Fruit fly (Drosophila melanogaster) whole organism, embryonic: ENCODE results near the gene CG14915.

Experiments used
- ATbp ChIP-seq: fragments of 200-800 bp; sonication (Bioruptor generic); optimal IDR thresholded peaks from 2 replicates; lab custom pipeline; 2017; ENCODE audit warnings: missing biosample characterization, mild to moderate bottlenecking, missing genetic modification characterization, missing genetic modification reagents
- Asciz ChIP-seq: fragments of 200-800 bp; sonication (Bioruptor generic); optimal IDR thresholded peaks from 2 replicates; lab custom pipeline; 2017; ENCODE audit warnings: missing biosample characterization, mild to moderate bottlenecking, missing genetic modification characterization, missing genetic modification reagents
- CG1024 ChIP-seq: fragments of 200-800 bp; sonication (Bioruptor generic); IDR thresholded peaks from 2 replicates; pipeline ENCODE4 v1.3.6; 2022; ENCODE audit warnings: missing biosample characterization, missing genetic modification characterization
- CG14710 ChIP-seq: fragments of 200-800 bp; sonication (Bioruptor generic); optimal IDR thresholded peaks from 3 replicates; lab custom pipeline; 2019; ENCODE audit warnings: missing biosample characterization, mild to moderate bottlenecking, missing genetic modification characterization, moderate library complexity
- CG15073 ChIP-seq: fragments of 200-800 bp; sonication (Bioruptor generic); optimal IDR thresholded peaks from 2 replicates; lab custom pipeline; 2016; ENCODE audit warnings: missing biosample characterization, missing genetic modification characterization
- CG15269 ChIP-seq: fragments of 200-800 bp; sonication (Bioruptor generic); optimal IDR thresholded peaks from 2 replicates; lab custom pipeline; 2018; ENCODE audit warnings: missing biosample characterization, mild to moderate bottlenecking, missing genetic modification characterization, moderate library complexity
- CG15514 ChIP-seq: fragments of 200-800 bp; sonication (Bioruptor generic); optimal IDR thresholded peaks from 3 replicates; lab custom pipeline; 2017; ENCODE audit warnings: missing biosample characterization, missing genetic modification characterization, mild to moderate bottlenecking, moderate library complexity, missing genetic modification reagents
- CG17912 ChIP-seq: fragments of 200-800 bp; sonication (Bioruptor generic); optimal IDR thresholded peaks from 2 replicates; lab custom pipeline; 2018; ENCODE audit warnings: missing biosample characterization, mild to moderate bottlenecking, missing genetic modification characterization
- CG2120 ChIP-seq: fragments of 200-800 bp; sonication (Bioruptor generic); optimal IDR thresholded peaks from 3 replicates; lab custom pipeline; 2016; ENCODE audit warnings: missing biosample characterization, missing genetic modification characterization
- CG2875 ChIP-seq: fragments of 200-800 bp; sonication (Bioruptor generic); optimal IDR thresholded peaks from 2 replicates; lab custom pipeline; 2017; ENCODE audit warnings: missing biosample characterization, mild to moderate bottlenecking, missing genetic modification characterization, missing genetic modification reagents
- CG32767 ChIP-seq: fragments of 200-800 bp; sonication (Bioruptor generic); IDR thresholded peaks from 2 replicates; pipeline ENCODE4 v1.3.6; 2022; ENCODE audit warnings: missing biosample characterization, missing genetic modification characterization
- CG3838 ChIP-seq: fragments of 200-800 bp; sonication (Bioruptor generic); optimal IDR thresholded peaks from 3 replicates; lab custom pipeline; 2016; ENCODE audit warnings: missing biosample characterization, missing genetic modification characterization
- CG5953 ChIP-seq: fragments of 200-800 bp; sonication (Bioruptor generic); IDR thresholded peaks from 2 replicates; pipeline ENCODE4 v1.3.6; 2022; ENCODE audit warnings: missing biosample characterization, missing genetic modification characterization
- CG7745 ChIP-seq: fragments of 200-800 bp; sonication (Bioruptor generic); optimal IDR thresholded peaks from 2 replicates; lab custom pipeline; 2018; ENCODE audit warnings: missing biosample characterization, mild to moderate bottlenecking, missing genetic modification characterization, moderate library complexity
- CG7963 ChIP-seq: fragments of 200-800 bp; sonication (Bioruptor generic); IDR thresholded peaks from 3 replicates; pipeline ENCODE4 v1.3.6; 2022; ENCODE audit warnings: missing biosample characterization, missing genetic modification characterization; ENCODE audit not compliant: partially characterized antibody
- CG9817 ChIP-seq: fragments of 200-800 bp; sonication (Bioruptor generic); optimal IDR thresholded peaks from 2 replicates; lab custom pipeline; 2018; ENCODE audit warnings: missing biosample characterization, mild to moderate bottlenecking, missing genetic modification characterization, moderate library complexity
- CTCF ChIP-seq: fragments of 200-800 bp; sonication (Bioruptor generic); optimal IDR thresholded peaks from 2 replicates; lab custom pipeline; 2017; ENCODE audit warnings: missing biosample characterization, mild to moderate bottlenecking, missing genetic modification characterization, moderate library complexity
- Dip2 ChIP-seq: fragments of 200-800 bp; sonication (Bioruptor generic); IDR thresholded peaks from 2 replicates; pipeline ENCODE4 v1.3.6; 2022; ENCODE audit warnings: missing biosample characterization, missing genetic modification characterization
- Doc2 ChIP-seq: fragments of 200-800 bp; sonication (Bioruptor generic); IDR thresholded peaks from 2 replicates; pipeline ENCODE4 v1.3.6; 2022; ENCODE audit warnings: missing biosample characterization, missing genetic modification characterization
- Dref ChIP-seq: fragments of 200-800 bp; sonication (Bioruptor generic); IDR thresholded peaks from 2 replicates; pipeline ENCODE4 v1.3.6; 2022; ENCODE audit warnings: missing biosample characterization, missing genetic modification characterization
- HHEX ChIP-seq: fragments of 200-800 bp; sonication (Bioruptor generic); optimal IDR thresholded peaks from 3 replicates; lab custom pipeline; 2017; ENCODE audit warnings: missing biosample characterization, mild to moderate bottlenecking, missing genetic modification characterization, missing genetic modification reagents
- HmgD ChIP-seq: fragments of 200-800 bp; sonication (Bioruptor generic); optimal IDR thresholded peaks from 3 replicates; lab custom pipeline; 2016; ENCODE audit warnings: missing biosample characterization, missing genetic modification characterization
- Hr39 ChIP-seq: fragments of >200 bp; optimal IDR thresholded peaks from 2 replicates; lab custom pipeline; 2017
- Hr51 ChIP-seq, 2 experiments: fragments of 200-800 bp; sonication (Bioruptor generic); optimal IDR thresholded peaks; 2 replicates in 1 of 2; 3 replicates in 1 of 2; lab custom pipeline; 2016 to 2018; ENCODE audit warnings: missing biosample characterization in 2 of 2, missing genetic modification characterization in 2 of 2, mild to moderate bottlenecking in 1 of 2, moderate library complexity in 1 of 2
- Poxn ChIP-seq: fragments of 200-800 bp; sonication (Bioruptor generic); IDR thresholded peaks from 2 replicates; pipeline ENCODE4 v1.3.6; 2022; ENCODE audit warnings: missing biosample characterization, missing genetic modification characterization
- Sry-β ChIP-seq: fragments of 200-800 bp; sonication (Bioruptor generic); optimal IDR thresholded peaks from 2 replicates; lab custom pipeline; 2018; ENCODE audit warnings: missing biosample characterization, mild to moderate bottlenecking, missing genetic modification characterization, moderate library complexity
- Xbp1 ChIP-seq: fragments of 200-800 bp; sonication (Bioruptor generic); optimal IDR thresholded peaks from 3 replicates; lab custom pipeline; 2016; ENCODE audit warnings: missing biosample characterization, mild to moderate bottlenecking, missing genetic modification characterization
- aop ChIP-seq: fragments of 200-800 bp; sonication (Bioruptor generic); IDR thresholded peaks from 2 replicates; pipeline ENCODE4 v1.3.6; 2022; ENCODE audit warnings: missing biosample characterization, missing genetic modification characterization
- ap ChIP-seq: fragments of 200-800 bp; sonication (Bioruptor generic); IDR thresholded peaks from 2 replicates; pipeline ENCODE4 v1.3.6; 2022; ENCODE audit warnings: missing biosample characterization, missing genetic modification characterization
- chn ChIP-seq: fragments of 200-800 bp; sonication (Bioruptor generic); optimal IDR thresholded peaks from 2 replicates; lab custom pipeline; 2016; ENCODE audit warnings: missing biosample characterization, missing genetic modification characterization
- crp ChIP-seq, 2 experiments: fragments of 200-800 bp; sonication (Bioruptor generic); optimal IDR thresholded peaks; 2 replicates in 1 of 2; 3 replicates in 1 of 2; lab custom pipeline; 2017; ENCODE audit warnings: missing biosample characterization in 2 of 2, missing genetic modification characterization in 2 of 2, mild to moderate bottlenecking in 1 of 2, moderate library complexity in 1 of 2
- exex ChIP-seq: fragments of 200-800 bp; sonication (Bioruptor generic); optimal IDR thresholded peaks from 4 replicates; lab custom pipeline; 2018; ENCODE audit warnings: missing biosample characterization, mild to moderate bottlenecking, missing genetic modification characterization, moderate library complexity
- gcm2 ChIP-seq: fragments of 200-800 bp; sonication (Bioruptor generic); optimal IDR thresholded peaks from 2 replicates; lab custom pipeline; 2016; ENCODE audit warnings: missing biosample characterization, missing genetic modification characterization
- ham ChIP-seq: fragments of 200-800 bp; sonication (Bioruptor generic); IDR thresholded peaks from 2 replicates; pipeline ENCODE4 v1.3.6; 2022; ENCODE audit warnings: missing biosample characterization, missing genetic modification characterization
- hb ChIP-seq: fragments of 200-800 bp; sonication (Bioruptor generic); IDR thresholded peaks from 3 replicates; pipeline ENCODE4 v1.3.6; 2022; ENCODE audit warnings: missing biosample characterization, missing genetic modification characterization; ENCODE audit not compliant: partially characterized antibody
- hbn ChIP-seq: fragments of 200-800 bp; sonication (Bioruptor generic); IDR thresholded peaks from 2 replicates; pipeline ENCODE4 v1.3.6; 2022; ENCODE audit warnings: missing biosample characterization, missing genetic modification characterization; ENCODE audit not compliant: partially characterized antibody
- kni ChIP-seq: fragments of 200-800 bp; sonication (Bioruptor generic); optimal IDR thresholded peaks from 3 replicates; lab custom pipeline; 2017; ENCODE audit warnings: mild to moderate bottlenecking, missing biosample characterization, missing genetic modification reagents, missing genetic modification characterization
- oc ChIP-seq: fragments of 200-800 bp; sonication (Bioruptor generic); optimal IDR thresholded peaks from 2 replicates; lab custom pipeline; 2018; ENCODE audit warnings: missing biosample characterization, mild to moderate bottlenecking, missing genetic modification characterization, moderate library complexity
- odd ChIP-seq: fragments of 200-800 bp; sonication (Bioruptor generic); optimal IDR thresholded peaks from 2 replicates; lab custom pipeline; 2017; ENCODE audit warnings: missing biosample characterization, mild to moderate bottlenecking, missing genetic modification characterization
- p53 ChIP-seq: fragments of 200-800 bp; sonication (Bioruptor generic); optimal IDR thresholded peaks from 2 replicates; lab custom pipeline; 2016; ENCODE audit warnings: missing biosample characterization, missing genetic modification characterization
- peb ChIP-seq: fragments of 200-800 bp; sonication (Bioruptor generic); IDR thresholded peaks from 2 replicates; pipeline ENCODE4 v1.3.6; 2022; ENCODE audit warnings: missing biosample characterization, missing genetic modification characterization
- pita ChIP-seq: fragments of 200-800 bp; sonication (Bioruptor generic); optimal IDR thresholded peaks from 2 replicates; lab custom pipeline; 2017; ENCODE audit warnings: missing biosample characterization, mild to moderate bottlenecking, missing genetic modification characterization
- prd ChIP-seq, 3 experiments: fragments of >200 bp in 2 of 3; fragments of 200-800 bp in 1 of 3; sonication (Bioruptor generic) in 1 of 3; optimal IDR thresholded peaks in 2 of 3; IDR thresholded peaks in 1 of 3; 2 replicates in 2 of 3; 3 replicates in 1 of 3; pipeline versions ENCODE4 v1.3.6 to Lab custom; 2017 to 2022; ENCODE audit warnings: missing biosample characterization in 1 of 3, missing genetic modification characterization in 1 of 3
- run ChIP-seq: fragments of 200-800 bp; sonication (Bioruptor generic); optimal IDR thresholded peaks from 3 replicates; lab custom pipeline; 2018; ENCODE audit warnings: missing biosample characterization, mild to moderate bottlenecking, missing genetic modification characterization
- salm ChIP-seq: fragments of 200-800 bp; sonication (Bioruptor generic); optimal IDR thresholded peaks from 2 replicates; lab custom pipeline; 2018; ENCODE audit warnings: missing biosample characterization, mild to moderate bottlenecking, missing genetic modification characterization
- so ChIP-seq: fragments of 200-800 bp; sonication (Bioruptor generic); IDR thresholded peaks from 3 replicates; pipeline ENCODE4 v1.3.6; 2022; ENCODE audit warnings: missing biosample characterization, missing genetic modification characterization
- sug ChIP-seq: fragments of 200-800 bp; optimal IDR thresholded peaks from 2 replicates; lab custom pipeline; 2019; ENCODE audit warnings: missing biosample characterization, mild to moderate bottlenecking, missing genetic modification characterization, moderate library complexity
- wek ChIP-seq: fragments of 200-800 bp; sonication (Bioruptor generic); optimal IDR thresholded peaks from 3 replicates; lab custom pipeline; 2018; ENCODE audit warnings: missing biosample characterization, mild to moderate bottlenecking, missing genetic modification characterization, moderate library complexity

The CG14915 gene

DNA sequence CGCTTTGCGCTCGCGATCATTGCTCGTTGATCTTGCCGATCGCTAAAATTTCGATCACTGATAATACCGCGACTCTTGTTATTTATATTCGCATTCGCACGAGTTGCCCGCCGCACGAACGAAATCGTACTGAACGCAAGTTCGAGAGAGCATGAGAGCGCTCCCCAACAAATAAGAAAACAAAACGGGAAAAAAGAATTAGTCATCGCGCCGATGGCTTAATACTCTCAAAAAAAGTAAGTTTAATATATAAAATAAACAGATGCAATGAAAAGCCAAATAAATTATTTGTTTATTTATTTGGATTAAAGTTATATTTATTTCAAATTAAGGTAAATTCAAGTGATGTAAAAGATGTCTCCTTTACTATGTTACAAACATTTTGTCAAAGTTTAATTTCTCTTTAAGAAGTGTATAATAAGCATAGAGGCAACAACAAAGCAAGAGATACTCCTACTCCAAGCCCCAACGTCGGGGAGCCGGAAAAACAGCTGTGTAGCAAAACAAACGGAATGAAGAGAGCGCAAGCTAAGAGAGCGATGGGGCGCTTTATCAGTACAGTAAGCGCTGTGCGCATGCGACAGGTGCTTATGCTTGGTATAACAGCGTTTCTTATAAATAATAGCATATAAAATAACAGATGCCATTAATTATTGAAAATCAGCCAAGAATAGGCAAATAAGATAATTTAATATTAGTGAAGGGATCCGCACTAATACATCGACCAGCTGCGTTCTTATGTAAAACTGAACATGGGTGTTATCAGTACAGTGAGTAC is 13.3 kb upstream of the CG14915 start (continued):
- TF ChIP-seq wek (GFP tag; lab: Kevin White, UChicago) (peak; percentile 23), salm (tag; lab: Kevin White, UChicago) (peak; percentile 44), Dip2 (GFP tag; lab: Robert Waterston, UW) (no peak), Hr51 (GFP tag; optimal IDR thresholded peaks at IDR 0.05; lab: Kevin White, UChicago) (peak; percentile 24 to 79), CG15073 (GFP tag; lab: Kevin White, UChicago) (peak; percentile 12), pita (no peak), CG7745 (tag; lab: Kevin White, UChicago) (no peak), CG1024 (GFP tag; lab: Robert Waterston, UW) (peak; percentile 45; the same call in 1 of the 2 replicates), hbn (GFP tag; lab: Robert Waterston, UW) (no peak), CG15514 (GFP tag; lab: Kevin White, UChicago) (peak; percentile 4), CG2120 (GFP tag; lab: Kevin White, UChicago) (peak; percentile 85), CG5953 (GFP tag; lab: Robert Waterston, UW) (no peak), peb (GFP tag; lab: Robert Waterston, UW) (peak; percentile 43), Sry-β (GFP tag; lab: Kevin White, UChicago) (no peak), CG32767 (GFP tag; lab: Robert Waterston, UW) (peak; percentile 73; the same call in 1 of the 2 replicates), HmgD (no peak), CG14710 (peak; percentile 77), gcm2 (GFP tag; lab: Kevin White, UChicago) (peak; percentile 83), CG17912 (GFP tag; lab: Kevin White, UChicago) (no peak), Poxn (GFP tag; lab: Robert Waterston, UW) (peak; percentile 28; the same call in 1 of the 2 replicates), aop (GFP tag; lab: Robert Waterston, UW) (no peak), chn (GFP tag; lab: Kevin White, UChicago) (peak; percentile 77), HHEX (peak; percentile 65), Asciz (GFP tag; lab: Kevin White, UChicago) (peak; percentile 58), CG7963 (GFP tag; lab: Robert Waterston, UW) (no peak), hb (no peak), Doc2 (no peak), CG3838 (GFP tag; lab: Kevin White, UChicago) (no peak), Xbp1 (GFP tag; lab: Kevin White, UChicago) (peak; percentile 80), p53 (GFP tag; lab: Kevin White, UChicago) (no peak), CG2875 (GFP tag; lab: Kevin White, UChicago) (peak; percentile 60), CG15269 (tag; lab: Kevin White, UChicago) (peak; percentile 81), CTCF (GFP tag; lab: Kevin White, UChicago) (peak; percentile 2), ap (GFP tag; lab: Robert Waterston, UW) (peak; percentile 60), exex (tag; lab: Kevin White, UChicago) (peak; percentile 38), oc (tag; lab: Kevin White, UChicago) (peak; percentile 70), kni (GFP tag; lab: Kevin White, UChicago) (no peak), CG9817 (tag; lab: Kevin White, UChicago) (peak; percentile 8), Hr39 (no peak), ham (no peak; the same call in 1 of the 2 replicates), run (no peak), ATbp (GFP tag; lab: Kevin White, UChicago) (peak; percentile 69), so (GFP tag; lab: Robert Waterston, UW) (peak; percentile 74), Dref (GFP tag; lab: Robert Waterston, UW) (no peak), sug (tag; lab: Kevin White, UChicago) (peak; percentile 94), prd (optimal IDR thresholded peaks at IDR 0.05; lab: Kevin White, UChicago) (no peak), prd (GFP tag; IDR thresholded peaks at IDR 0.05; lab: Robert Waterston, UW) (peak; percentile 68; the same call in 2 of the 3 replicates), odd (GFP tag; lab: Kevin White, UChicago) (peak; percentile 47), crp (GFP tag; optimal IDR thresholded peaks at IDR 0.05; lab: Kevin White, UChicago) (peak in 1 of 2 experiments; percentile 46)
